Worm (Caenorhabditis elegans) whole organism, late embryonic: ENCODE results near the gene cal-4.

Experiments used
- C38D4.7 ChIP-seq: fragments of 200-800 bp; sonication (Bioruptor generic); optimal IDR thresholded peaks from 2 replicates; lab custom pipeline; 2018; ENCODE audit warnings: mild to moderate bottlenecking, missing genetic modification characterization, moderate library complexity, missing compliant biosample characterization
- K02D7.2 ChIP-seq: sonication (generic microtip); optimal IDR thresholded peaks from 2 replicates; lab custom pipeline; 2017; ENCODE audit warnings: mild to moderate bottlenecking, missing genetic modification characterization, missing compliant biosample characterization
- K09A11.1 ChIP-seq: sonication (generic microtip); optimal IDR thresholded peaks from 2 replicates; lab custom pipeline; 2017; ENCODE audit warnings: antibody characterized with exemption, mild to moderate bottlenecking, missing genetic modification characterization, missing compliant biosample characterization; ENCODE audit not compliant: insufficient read depth
- ama-1 ChIP-seq: fragments of 150-350 bp; optimal IDR thresholded peaks from 2 replicates; lab custom pipeline; 2014
- ceh-2 ChIP-seq: sonication (generic microtip); optimal IDR thresholded peaks from 2 replicates; lab custom pipeline; 2016; ENCODE audit warnings: missing genotype, missing genetic modification characterization, missing compliant biosample characterization
- ceh-22 ChIP-seq: sonication (generic microtip); optimal IDR thresholded peaks from 2 replicates; lab custom pipeline; 2017; ENCODE audit warnings: missing biosample characterization, missing genetic modification characterization
- ceh-24 ChIP-seq: sonication (generic microtip); optimal IDR thresholded peaks from 2 replicates; lab custom pipeline; 2016; ENCODE audit warnings: mild to moderate bottlenecking, missing genetic modification characterization, missing compliant biosample characterization
- ceh-30 ChIP-seq: fragments of 150-350 bp; optimal IDR thresholded peaks from 2 replicates; lab custom pipeline; 2014; ENCODE audit warnings: missing biosample characterization, missing genetic modification characterization
- ceh-31 ChIP-seq: sonication (generic microtip); optimal IDR thresholded peaks from 2 replicates; lab custom pipeline; 2016; ENCODE audit warnings: missing genetic modification characterization, missing compliant biosample characterization
- ceh-34 ChIP-seq: sonication (generic microtip); optimal IDR thresholded peaks from 2 replicates; lab custom pipeline; 2016; ENCODE audit warnings: mild to moderate bottlenecking, missing genetic modification characterization, missing compliant biosample characterization
- ceh-9 ChIP-seq: sonication (generic microtip); optimal IDR thresholded peaks from 2 replicates; lab custom pipeline; 2016; ENCODE audit warnings: mild to moderate bottlenecking, missing genetic modification characterization, inconsistent platforms, missing compliant biosample characterization
- dmd-4 ChIP-seq: sonication (generic microtip); optimal IDR thresholded peaks from 2 replicates; lab custom pipeline; 2016; ENCODE audit warnings: borderline replicate concordance, missing genetic modification characterization, missing compliant biosample characterization
- elt-2 ChIP-seq: sonication (generic microtip); optimal IDR thresholded peaks from 2 replicates; lab custom pipeline; 2016; ENCODE audit warnings: missing genetic modification reagents, missing genetic modification characterization, missing compliant biosample characterization
- elt-4 ChIP-seq: sonication (generic microtip); optimal IDR thresholded peaks from 2 replicates; lab custom pipeline; 2016; ENCODE audit warnings: missing genetic modification characterization, missing compliant biosample characterization
- fax-1 ChIP-seq: sonication (generic microtip); optimal IDR thresholded peaks from 2 replicates; lab custom pipeline; 2016; ENCODE audit warnings: missing genotype, missing genetic modification characterization, missing compliant biosample characterization
- gmeb-2 ChIP-seq: sonication (generic microtip); optimal IDR thresholded peaks from 2 replicates; lab custom pipeline; 2016; ENCODE audit warnings: missing genetic modification characterization, inconsistent platforms, missing compliant biosample characterization
- hlh-8 ChIP-seq: sonication (generic microtip); optimal IDR thresholded peaks from 2 replicates; lab custom pipeline; 2016; ENCODE audit warnings: missing genotype, missing genetic modification characterization, missing compliant biosample characterization
- lim-6 ChIP-seq: sonication (generic microtip); optimal IDR thresholded peaks from 2 replicates; lab custom pipeline; 2016; ENCODE audit warnings: missing genetic modification characterization, missing compliant biosample characterization
- madf-2 ChIP-seq: sonication (generic microtip); optimal IDR thresholded peaks from 2 replicates; lab custom pipeline; 2017; ENCODE audit warnings: missing genetic modification characterization, missing compliant biosample characterization
- mec-3 ChIP-seq: sonication (generic microtip); optimal IDR thresholded peaks from 2 replicates; lab custom pipeline; 2016; ENCODE audit warnings: borderline replicate concordance, missing genetic modification characterization, missing compliant biosample characterization
- nfya-1 ChIP-seq: sonication (generic microtip); optimal IDR thresholded peaks from 2 replicates; lab custom pipeline; 2017; ENCODE audit warnings: missing genetic modification characterization, mild to moderate bottlenecking, missing compliant biosample characterization, antibody characterized with exemption, moderate library complexity
- nhr-232 ChIP-seq: sonication (generic microtip); optimal IDR thresholded peaks from 2 replicates; lab custom pipeline; 2016; ENCODE audit warnings: missing genetic modification characterization, missing compliant biosample characterization
- odd-2 ChIP-seq: sonication (generic microtip); optimal IDR thresholded peaks from 2 replicates; lab custom pipeline; 2017; ENCODE audit warnings: antibody characterized with exemption, mild to moderate bottlenecking, missing genetic modification characterization, missing compliant biosample characterization
- pat-9 ChIP-seq: fragments of 200-800 bp; sonication (Bioruptor generic); optimal IDR thresholded peaks from 2 replicates; lab custom pipeline; 2018; ENCODE audit warnings: mild to moderate bottlenecking, missing genetic modification characterization, moderate library complexity, missing compliant biosample characterization
- pax-1 ChIP-seq: fragments of 150-350 bp; optimal IDR thresholded peaks from 2 replicates; lab custom pipeline; 2014; ENCODE audit warnings: missing biosample characterization, missing genetic modification characterization
- pha-4 ChIP-seq: fragments of 150-350 bp; optimal IDR thresholded peaks from 2 replicates; lab custom pipeline; 2018; ENCODE audit warnings: missing biosample characterization, missing genetic modification reagents, missing genetic modification characterization
- pqm-1 ChIP-seq: sonication (generic microtip); optimal IDR thresholded peaks from 2 replicates; lab custom pipeline; 2016; ENCODE audit warnings: missing genetic modification characterization, missing compliant biosample characterization
- rnt-1 ChIP-seq: sonication (generic microtip); optimal IDR thresholded peaks from 2 replicates; lab custom pipeline; 2016; ENCODE audit warnings: missing genetic modification characterization, missing compliant biosample characterization
- sox-4 ChIP-seq: sonication (generic microtip); optimal IDR thresholded peaks from 2 replicates; lab custom pipeline; 2017; ENCODE audit warnings: mild to moderate bottlenecking, missing genetic modification characterization, inconsistent platforms, missing compliant biosample characterization
- syd-9 ChIP-seq: sonication (generic microtip); optimal IDR thresholded peaks from 2 replicates; lab custom pipeline; 2016; ENCODE audit warnings: mild to moderate bottlenecking, missing genetic modification characterization, moderate library complexity, missing compliant biosample characterization
- tbx-2 ChIP-seq: sonication (generic microtip); optimal IDR thresholded peaks from 2 replicates; lab custom pipeline; 2016; ENCODE audit warnings: missing genetic modification characterization, missing compliant biosample characterization
- tbx-7 ChIP-seq: sonication (generic microtip); optimal IDR thresholded peaks from 2 replicates; lab custom pipeline; 2016; ENCODE audit warnings: missing genotype, missing genetic modification characterization, missing compliant biosample characterization
- unc-3 ChIP-seq, 2 experiments: fragments of 200-800 bp in 1 of 2; sonication (Bioruptor generic) in 1 of 2; sonication (generic microtip) in 1 of 2; conservative IDR thresholded peaks in 1 of 2; optimal IDR thresholded peaks in 1 of 2; 2 replicates each; pipeline versions ENCODE4 v1.3.6 to Lab custom; 2016 to 2022; ENCODE audit warnings: missing compliant biosample characterization in 2 of 2, missing genetic modification characterization in 2 of 2, missing genetic modification reagents in 1 of 2
- unc-42 ChIP-seq: sonication (generic microtip); optimal IDR thresholded peaks from 2 replicates; lab custom pipeline; 2016; ENCODE audit warnings: missing genotype, missing genetic modification characterization, missing compliant biosample characterization
- unc-55 ChIP-seq: sonication (generic microtip); optimal IDR thresholded peaks from 2 replicates; lab custom pipeline; 2017; ENCODE audit warnings: missing biosample characterization, missing genetic modification reagents, missing genetic modification characterization
- unc-86 ChIP-seq: sonication (generic microtip); optimal IDR thresholded peaks from 2 replicates; lab custom pipeline; 2016; ENCODE audit warnings: missing genetic modification characterization, missing compliant biosample characterization
- zip-5 ChIP-seq: sonication (generic microtip); optimal IDR thresholded peaks from 2 replicates; lab custom pipeline; 2016; ENCODE audit warnings: missing genetic modification characterization, missing compliant biosample characterization
- ztf-16 ChIP-seq: sonication (generic microtip); optimal IDR thresholded peaks from 2 replicates; lab custom pipeline; 2017; ENCODE audit warnings: missing genetic modification characterization, missing compliant biosample characterization

cal-4 gene

DNA sequence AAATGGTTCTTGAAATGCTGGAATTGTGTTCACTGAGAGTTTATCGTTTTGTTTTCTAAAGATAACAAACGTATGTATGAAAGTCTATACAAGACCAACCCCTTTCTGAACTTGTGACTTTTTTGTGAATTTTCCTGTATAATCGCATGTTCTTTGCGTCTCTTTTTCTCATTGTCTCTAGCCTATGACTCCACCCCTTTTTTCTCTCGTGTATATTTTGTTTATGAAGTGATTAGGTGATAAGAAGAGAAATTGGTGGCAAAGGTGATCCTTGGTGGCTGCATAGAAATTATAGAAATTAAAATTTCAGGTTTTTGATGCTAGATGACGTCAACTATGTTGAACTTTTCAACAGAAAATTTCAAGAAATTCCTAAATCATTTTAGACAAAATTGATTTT lies 23.8 kb downstream of the cal-4 start, which contains the start of gene T07G12.5:
TSS of gene T07G12.5 (minus strand) at position 101 of the 400 bp plus-strand sequence.
- TF ChIP-seq C38D4.7 (GFP tag; lab: Kevin White, UChicago) (no peak), odd-2 (no peak), ceh-34 (tag; lab: Kevin White, UChicago) (no peak), sox-4 (tag; lab: Kevin White, UChicago) (no peak), ceh-2 (tag; lab: Kevin White, UChicago) (no peak), unc-3 (GFP tag; conservative IDR thresholded peaks at IDR 0.05; lab: Robert Waterston, UW) (no peak), unc-3 (tag; optimal IDR thresholded peaks at IDR 0.05; lab: Kevin White, UChicago) (no peak), pqm-1 (tag; lab: Kevin White, UChicago) (no peak)

DNA sequence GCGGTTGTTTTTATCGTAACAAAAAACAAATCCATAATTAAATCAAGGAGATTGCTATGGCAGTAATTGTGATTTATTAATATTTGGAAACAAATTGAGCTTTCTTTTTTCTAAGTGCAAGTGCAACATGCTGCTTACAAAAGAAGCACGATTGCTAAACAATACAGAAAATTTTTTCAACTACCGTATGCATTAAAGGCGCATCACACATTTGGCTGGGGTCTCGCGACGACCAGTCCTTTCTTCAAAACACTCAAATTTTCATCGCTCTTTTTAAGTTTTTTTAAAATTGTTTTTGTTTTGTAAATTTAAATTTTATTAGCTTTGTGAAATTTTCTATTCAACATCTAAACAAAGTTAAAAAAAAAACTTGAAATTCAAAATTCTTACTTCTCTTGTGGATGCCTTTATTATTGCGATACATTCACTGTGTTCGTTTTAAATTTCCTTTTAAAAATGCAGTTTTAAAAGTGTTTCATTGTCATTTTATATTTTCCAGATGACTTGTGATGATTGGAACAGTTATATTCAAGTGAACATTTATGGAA lies 25.5 kb downstream of the cal-4 start, which contains the start of gene zim-1:
TSS of gene zim-1 (plus strand) at position 498 of the 548 bp plus-strand sequence.
- TF ChIP-seq pha-4 (tag; lab: Kevin White, UChicago) (no peak), rnt-1 (no peak), pax-1 (tag; lab: Kevin White, UChicago) (no peak), ceh-2 (tag; lab: Kevin White, UChicago) (no peak)

DNA sequence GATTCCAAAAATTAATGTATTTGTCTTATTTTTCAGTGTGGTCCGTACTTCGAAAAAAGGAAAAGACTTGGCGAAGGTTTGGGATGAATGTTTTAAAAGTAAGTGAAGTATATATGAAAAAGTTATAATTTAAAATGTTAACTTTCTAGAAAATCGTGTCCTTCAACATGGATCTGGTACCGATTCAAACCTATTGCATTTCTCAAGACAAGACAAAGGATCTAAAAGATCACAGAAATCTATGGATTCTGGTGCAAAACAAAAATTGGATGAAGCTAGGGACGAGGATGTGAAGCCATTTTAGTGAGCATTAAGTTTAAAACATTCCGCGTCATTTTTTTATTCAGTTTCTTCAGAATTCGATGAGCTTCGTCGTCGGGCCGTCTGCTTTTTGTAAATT lies 33.7 kb downstream of the cal-4 start, which contains the start of gene zim-2:
TSS of gene zim-2 (plus strand) at position 301 of the 400 bp plus-strand sequence.
- TF ChIP-seq syd-9 (tag; lab: Kevin White, UChicago) (no peak), odd-2 (no peak), K02D7.2 (tag; lab: Kevin White, UChicago) (no peak), unc-86 (tag; lab: Kevin White, UChicago) (no peak), sox-4 (tag; lab: Kevin White, UChicago) (no peak), pat-9 (tag; lab: Kevin White, UChicago) (no peak), zip-5 (tag; lab: Kevin White, UChicago) (no peak), pha-4 (tag; lab: Kevin White, UChicago) (no peak), nhr-232 (tag; lab: Kevin White, UChicago) (no peak), K09A11.1 (tag; lab: Kevin White, UChicago) (no peak), ceh-24 (tag; lab: Kevin White, UChicago) (no peak), ceh-30 (no peak)
- TF ChIP-seq, all 69 proteins: peak for 0

DNA sequence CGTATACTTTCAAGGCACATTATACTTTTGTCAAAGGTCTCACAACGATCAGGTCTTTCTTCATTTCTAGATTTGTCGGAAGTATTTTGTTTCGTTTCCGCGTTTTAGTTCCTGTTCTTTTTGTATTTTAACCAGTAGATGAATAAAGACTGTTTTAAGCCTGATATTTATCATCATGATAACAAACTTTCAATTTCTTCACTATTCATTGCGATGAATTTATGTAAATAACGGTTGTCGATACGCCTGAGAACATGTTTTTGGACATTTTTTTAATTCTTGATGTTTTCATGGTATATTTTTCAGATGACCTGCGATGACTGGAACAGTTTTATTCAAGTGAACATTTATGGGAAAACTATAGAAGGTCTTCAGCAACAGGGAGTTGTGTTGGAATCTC lies 37.2 kb downstream of the cal-4 start, which contains the start of gene zim-3:
TSS of gene zim-3 (plus strand) at position 301 of the 400 bp plus-strand sequence.
- TF ChIP-seq madf-2 (tag; lab: Kevin White, UChicago) (no peak), elt-2 (tag; lab: Kevin White, UChicago) (no peak), nfya-1 (tag; lab: Kevin White, UChicago) (no peak), ceh-9 (tag; lab: Kevin White, UChicago) (no peak), pax-1 (tag; lab: Kevin White, UChicago) (no peak), lim-6 (tag; lab: Kevin White, UChicago) (no peak), rnt-1 (no peak)
- TF ChIP-seq, all 69 proteins: peak for 0

DNA sequence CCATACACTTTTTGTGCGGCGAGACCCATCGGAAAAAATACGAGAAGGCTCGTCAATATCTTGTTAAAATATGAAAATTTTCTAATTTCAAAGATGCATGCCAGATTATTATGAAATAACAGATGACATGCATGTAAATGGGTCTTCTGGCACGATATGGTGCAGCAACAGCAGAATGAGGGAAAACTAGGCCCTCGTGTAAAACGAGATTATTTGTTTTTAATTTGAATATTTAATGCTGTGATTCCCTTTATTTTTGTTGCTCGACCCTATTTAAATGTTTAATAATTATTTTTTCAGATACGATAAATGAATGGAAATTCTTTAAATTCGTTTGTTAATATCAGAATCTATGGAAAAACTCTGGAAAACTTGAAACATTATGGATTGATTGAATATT lies 40.4 kb downstream of the cal-4 start, which contains the start of gene him-8:
TSS of gene him-8 (plus strand) at position 301 of the 400 bp plus-strand sequence.
- no peak for TF ChIP-seq dmd-4 (tag; lab: Kevin White, UChicago)
- no peak for TF ChIP-seq tbx-7 (tag; lab: Kevin White, UChicago)
- TF ChIP-seq mec-3 (tag; lab: Kevin White, UChicago): no peak
- no peak for TF ChIP-seq unc-3 (GFP tag; conservative IDR thresholded peaks at IDR 0.05; lab: Robert Waterston, UW)
- no peak for TF ChIP-seq unc-3 (tag; optimal IDR thresholded peaks at IDR 0.05; lab: Kevin White, UChicago)
- no peak for TF ChIP-seq ceh-34 (tag; lab: Kevin White, UChicago)
- no peak for TF ChIP-seq pqm-1 (tag; lab: Kevin White, UChicago)
- no peak for TF ChIP-seq gmeb-2 (tag; lab: Kevin White, UChicago)

DNA sequence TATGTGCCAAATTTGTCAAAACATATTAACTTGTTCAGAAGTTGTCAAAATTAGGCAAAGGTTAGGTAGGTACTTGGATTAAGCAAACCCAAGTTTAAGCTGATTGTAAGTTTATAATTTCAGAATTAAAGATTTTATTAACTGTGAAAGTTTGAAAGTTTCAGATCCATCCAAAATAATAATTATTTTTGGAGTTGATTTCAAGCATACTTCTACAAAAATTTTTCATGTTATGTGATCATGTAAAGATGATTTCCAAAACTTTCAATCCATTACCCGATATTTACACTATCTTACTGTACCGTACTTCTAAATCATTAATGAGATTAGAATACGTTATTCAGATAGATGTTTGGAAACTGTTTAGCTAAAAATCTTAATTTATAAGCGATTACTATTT lies 43.4 kb downstream of the cal-4 start:
- TF ChIP-seq ceh-31 (tag; lab: Kevin White, UChicago) (no peak), tbx-2 (tag; lab: Kevin White, UChicago) (no peak), elt-2 (tag; lab: Kevin White, UChicago) (no peak), unc-42 (tag; lab: Kevin White, UChicago) (no peak), K09A11.1 (tag; lab: Kevin White, UChicago) (no peak), C38D4.7 (GFP tag; lab: Kevin White, UChicago) (no peak), nhr-232 (tag; lab: Kevin White, UChicago) (no peak), madf-2 (tag; lab: Kevin White, UChicago) (no peak), fax-1 (tag; lab: Kevin White, UChicago) (no peak), unc-55 (GFP tag; lab: Kevin White, UChicago) (no peak), elt-4 (tag; lab: Kevin White, UChicago) (no peak), ceh-24 (tag; lab: Kevin White, UChicago) (no peak), pqm-1 (tag; lab: Kevin White, UChicago) (no peak), ceh-22 (tag; lab: Kevin White, UChicago) (no peak), ztf-16 (tag; lab: Kevin White, UChicago) (no peak), unc-3 (GFP tag; conservative IDR thresholded peaks at IDR 0.05; lab: Robert Waterston, UW) (no peak), unc-3 (tag; optimal IDR thresholded peaks at IDR 0.05; lab: Kevin White, UChicago) (no peak), ama-1 (lab: Kevin White, UChicago) (no peak), hlh-8 (tag; lab: Kevin White, UChicago) (no peak)
